Worm (Caenorhabditis elegans) whole organism, L3 larva: ENCODE data around the gene T05A1.5.

ENCODE experiments used
- R02D3.7 ChIP-seq: fragments of 150-350 bp; optimal IDR thresholded peaks from 2 replicates; lab custom pipeline; 2014; ENCODE audit warnings: missing biosample characterization, missing genetic modification characterization
- ZK546.5 ChIP-seq: sonication (generic microtip); optimal IDR thresholded peaks from 2 replicates; lab custom pipeline; 2017; ENCODE audit warnings: missing biosample characterization, missing genetic modification characterization
- aly-2 ChIP-seq: fragments of 150-350 bp; optimal IDR thresholded peaks from 2 replicates; lab custom pipeline; 2014; ENCODE audit warnings: missing biosample characterization, missing genetic modification characterization
- ceh-16 ChIP-seq: sonication (generic microtip); optimal IDR thresholded peaks from 2 replicates; lab custom pipeline; 2017; ENCODE audit warnings: missing biosample characterization, missing genetic modification characterization
- ceh-28 ChIP-seq: fragments of 150-350 bp; optimal IDR thresholded peaks from 2 replicates; lab custom pipeline; 2014; ENCODE audit warnings: missing biosample characterization, missing genetic modification reagents, missing genetic modification characterization
- ceh-9 ChIP-seq: sonication (generic microtip); optimal IDR thresholded peaks from 2 replicates; lab custom pipeline; 2018; ENCODE audit warnings: missing biosample characterization, missing genetic modification characterization
- daf-12 ChIP-seq: fragments of 150-350 bp; optimal IDR thresholded peaks from 2 replicates; lab custom pipeline; 2014; ENCODE audit warnings: missing biosample characterization, missing genetic modification reagents, missing genetic modification characterization
- egl-27 ChIP-seq: sonication (generic microtip); optimal IDR thresholded peaks from 4 replicates; lab custom pipeline; 2017; ENCODE audit warnings: missing biosample characterization, missing genetic modification reagents, missing genetic modification characterization
- egl-5 ChIP-seq: fragments of 150-350 bp; optimal IDR thresholded peaks from 2 replicates; lab custom pipeline; 2017; ENCODE audit warnings: missing biosample characterization, missing genetic modification reagents, missing genetic modification characterization, inconsistent platforms
- elt-1 ChIP-seq: fragments of 150-350 bp; optimal IDR thresholded peaks from 2 replicates; lab custom pipeline; 2014; ENCODE audit warnings: missing biosample characterization, missing genetic modification characterization
- elt-3 ChIP-seq, 3 experiments: fragments of 150-350 bp in 1 of 3; sonication (generic microtip) in 2 of 3; optimal IDR thresholded peaks; 2 replicates in 2 of 3; 4 replicates in 1 of 3; lab custom pipeline; 2014 to 2017; ENCODE audit warnings: missing biosample characterization in 3 of 3, missing genetic modification characterization in 3 of 3
- fkh-10 ChIP-seq: sonication (generic microtip); optimal IDR thresholded peaks from 2 replicates; lab custom pipeline; 2017; ENCODE audit warnings: missing biosample characterization, missing genetic modification reagents, missing genetic modification characterization
- fkh-2 ChIP-seq: fragments of 150-350 bp; optimal IDR thresholded peaks from 2 replicates; lab custom pipeline; 2014; ENCODE audit warnings: missing biosample characterization, missing genetic modification reagents, missing genetic modification characterization
- jun-1 ChIP-seq: fragments of 150-350 bp; optimal IDR thresholded peaks from 2 replicates; lab custom pipeline; 2014; ENCODE audit warnings: missing biosample characterization, missing genetic modification reagents, missing genetic modification characterization
- lin-15B ChIP-seq: fragments of 150-350 bp; optimal IDR thresholded peaks from 2 replicates; lab custom pipeline; 2014; ENCODE audit warnings: missing biosample characterization, missing genetic modification characterization
- lsy-12 ChIP-seq: sonication (generic microtip); optimal IDR thresholded peaks from 2 replicates; lab custom pipeline; 2016; ENCODE audit warnings: mild to moderate bottlenecking, missing genetic modification characterization, missing compliant biosample characterization
- mdl-1 ChIP-seq: fragments of 150-350 bp; optimal IDR thresholded peaks from 2 replicates; lab custom pipeline; 2014; ENCODE audit warnings: missing biosample characterization, missing genetic modification characterization
- mml-1 ChIP-seq: fragments of 150-350 bp; sonication (generic microtip); optimal IDR thresholded peaks from 3 replicates; lab custom pipeline; 2014; ENCODE audit warnings: missing biosample characterization, missing genetic modification characterization
- nfya-1 ChIP-seq: sonication (generic microtip); optimal IDR thresholded peaks from 2 replicates; lab custom pipeline; 2017; ENCODE audit warnings: missing genetic modification characterization, mild to moderate bottlenecking, missing compliant biosample characterization, antibody characterized with exemption, moderate library complexity; ENCODE audit not compliant: insufficient read depth
- nhr-11 ChIP-seq: fragments of 150-350 bp; optimal IDR thresholded peaks from 2 replicates; lab custom pipeline; 2014; ENCODE audit warnings: missing biosample characterization, missing genetic modification characterization
- nhr-12 ChIP-seq: fragments of 150-350 bp; optimal IDR thresholded peaks from 2 replicates; lab custom pipeline; 2014; ENCODE audit warnings: missing biosample characterization, missing genetic modification characterization
- nhr-237 ChIP-seq: fragments of 150-350 bp; optimal IDR thresholded peaks from 2 replicates; lab custom pipeline; 2014; ENCODE audit warnings: missing biosample characterization, missing genetic modification characterization
- nhr-25 ChIP-seq: sonication (generic microtip); optimal IDR thresholded peaks from 2 replicates; lab custom pipeline; 2017; ENCODE audit warnings: missing biosample characterization, missing genetic modification characterization
- nhr-28 ChIP-seq: fragments of 150-350 bp; optimal IDR thresholded peaks from 2 replicates; lab custom pipeline; 2014; ENCODE audit warnings: missing biosample characterization, missing genetic modification characterization
- nhr-43 ChIP-seq: sonication (generic microtip); optimal IDR thresholded peaks from 2 replicates; lab custom pipeline; 2016; ENCODE audit warnings: mild to moderate bottlenecking, missing genetic modification characterization, missing compliant biosample characterization; ENCODE audit not compliant: poor library complexity, severe bottlenecking
- nhr-67 ChIP-seq: fragments of 150-350 bp; optimal IDR thresholded peaks from 2 replicates; lab custom pipeline; 2014; ENCODE audit warnings: missing biosample characterization, missing genetic modification characterization
- nhr-76 ChIP-seq: fragments of 150-350 bp; sonication (generic microtip); optimal IDR thresholded peaks from 5 replicates; lab custom pipeline; 2014; ENCODE audit warnings: missing biosample characterization, missing genetic modification characterization
- nhr-77 ChIP-seq: fragments of 150-350 bp; optimal IDR thresholded peaks from 2 replicates; lab custom pipeline; 2014; ENCODE audit warnings: missing biosample characterization, missing genetic modification characterization
- pha-4 ChIP-seq: fragments of 150-350 bp; optimal IDR thresholded peaks from 2 replicates; lab custom pipeline; 2014; ENCODE audit warnings: missing biosample characterization, missing genetic modification reagents, missing genetic modification characterization
- pqm-1 ChIP-seq: fragments of 150-350 bp; optimal IDR thresholded peaks from 2 replicates; lab custom pipeline; 2017; ENCODE audit warnings: missing biosample characterization, missing genetic modification characterization, inconsistent platforms
- sea-2 ChIP-seq: fragments of 150-350 bp; sonication (generic microtip); optimal IDR thresholded peaks from 4 replicates; lab custom pipeline; 2014; ENCODE audit warnings: missing biosample characterization, missing genetic modification reagents, missing genetic modification characterization
- skn-1 ChIP-seq: fragments of 150-350 bp; optimal IDR thresholded peaks from 2 replicates; lab custom pipeline; 2014; ENCODE audit warnings: missing biosample characterization, missing genetic modification characterization
- snpc-4 ChIP-seq: fragments of 150-350 bp; optimal IDR thresholded peaks from 2 replicates; lab custom pipeline; 2014; ENCODE audit warnings: missing biosample characterization, missing genetic modification characterization
- tbx-2 ChIP-seq: sonication (generic microtip); optimal IDR thresholded peaks from 2 replicates; lab custom pipeline; 2016; ENCODE audit warnings: mild to moderate bottlenecking, missing genetic modification characterization, missing compliant biosample characterization
- unc-39 ChIP-seq: sonication (generic microtip); optimal IDR thresholded peaks from 4 replicates; lab custom pipeline; 2017; ENCODE audit warnings: missing biosample characterization, missing genetic modification characterization
- zag-1 ChIP-seq: fragments of 150-350 bp; optimal IDR thresholded peaks from 2 replicates; lab custom pipeline; 2014; ENCODE audit warnings: missing biosample characterization, missing genetic modification characterization
- ztf-4 ChIP-seq: fragments of 150-350 bp; optimal IDR thresholded peaks from 2 replicates; lab custom pipeline; 2014; ENCODE audit warnings: missing biosample characterization, missing genetic modification characterization

T05A1.5 gene

ce11 chrIV:9545986-9546385 is at the start of gene T05A1.5:
Gene T05A1.5, plus strand, starts transcription at chrIV:9546286.
- TF ChIP-seq pha-4 (tag; lab: Kevin White, UChicago) (no peak), fkh-2 (tag; lab: Kevin White, UChicago) (no peak), lsy-12 (no peak), ceh-16 (no peak), ceh-9 (tag; lab: Kevin White, UChicago) (no peak), lin-15B (tag; lab: Kevin White, UChicago) (no peak), mml-1 (no peak), R02D3.7 (tag; lab: Kevin White, UChicago) (no peak), ztf-4 (tag; lab: Kevin White, UChicago) (no peak)
- TF ChIP-seq, all 47 proteins: peak for 0

- TF ChIP-seq ceh-16 (no peak), nhr-67 (tag; lab: Kevin White, UChicago) (no peak), unc-39 (tag; lab: Kevin White, UChicago) (no peak), nhr-25 (tag; lab: Kevin White, UChicago) (no peak), elt-3 (tag; optimal IDR thresholded peaks at IDR 0.05; lab: Kevin White, UChicago) (no peak), nhr-77 (tag; lab: Kevin White, UChicago) (no peak), nhr-237 (no peak), nfya-1 (tag; lab: Kevin White, UChicago) (no peak), ceh-28 (tag; lab: Kevin White, UChicago) (no peak), nhr-28 (tag; lab: Kevin White, UChicago) (no peak), egl-27 (tag; lab: Kevin White, UChicago) (no peak), nhr-11 (tag; lab: Kevin White, UChicago) (no peak), aly-2 (tag; lab: Kevin White, UChicago) (no peak), elt-1 (no peak)
Observed at ce11 chrIV:9496306-9496705, 49.8 kb upstream of the T05A1.5 start, which contains the start of gene sru-3. Gene sru-3, plus strand, starts transcription at chrIV:9496606.

DNA sequence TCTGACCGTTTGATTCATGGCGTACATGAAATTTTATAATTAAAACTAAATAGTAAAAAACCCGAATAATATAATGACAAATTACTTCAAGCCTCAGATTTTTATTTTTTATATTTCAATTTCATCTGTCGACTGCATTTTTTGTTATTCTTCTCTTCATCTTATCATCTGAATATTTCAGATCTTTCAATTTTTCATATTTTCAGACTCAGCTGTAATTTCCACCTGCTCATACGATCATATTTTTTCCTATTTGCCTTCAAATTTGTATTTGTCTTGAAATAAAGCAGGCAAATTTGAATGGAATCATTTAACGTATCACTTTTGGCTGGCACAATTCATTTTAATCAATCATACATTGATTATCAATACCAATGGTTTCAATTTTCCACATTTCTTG is 48.0 kb upstream of the T05A1.5 start, which contains the start of gene sru-4:
Gene sru-4 (plus strand): TSS at position 301 of the 400 bp plus-strand sequence.
- no peak for TF ChIP-seq egl-5 (tag; lab: Kevin White, UChicago)
- TF ChIP-seq daf-12 = no peak
- TF ChIP-seq lsy-12 = no peak
- TF ChIP-seq fkh-10 (GFP tag; lab: Kevin White, UChicago) = no peak
- TF ChIP-seq mdl-1 (tag; lab: Kevin White, UChicago) = no peak
- no peak for TF ChIP-seq pqm-1 (tag; lab: Kevin White, UChicago)
- TF ChIP-seq lin-15B (tag; lab: Kevin White, UChicago) = no peak
- TF ChIP-seq tbx-2 (tag; lab: Kevin White, UChicago) = no peak
- no peak for TF ChIP-seq nhr-76 (tag; lab: Kevin White, UChicago)
- no peak for TF ChIP-seq jun-1 (tag; lab: Kevin White, UChicago)
- TF ChIP-seq aly-2 (tag; lab: Kevin White, UChicago) = no peak
- TF ChIP-seq ZK546.5 (tag; lab: Kevin White, UChicago) = no peak
- no peak for TF ChIP-seq zag-1 (tag; lab: Kevin White, UChicago)
- TF ChIP-seq nhr-67 (tag; lab: Kevin White, UChicago) = no peak
- no peak for TF ChIP-seq unc-39 (tag; lab: Kevin White, UChicago)
- TF ChIP-seq nhr-25 (tag; lab: Kevin White, UChicago) = no peak
- TF ChIP-seq sea-2 (GFP tag; lab: Kevin White, UChicago) = no peak
- no peak for TF ChIP-seq elt-1
- no peak for TF ChIP-seq nhr-77 (tag; lab: Kevin White, UChicago)
- TF ChIP-seq, all 47 proteins: peak for 0

DNA sequence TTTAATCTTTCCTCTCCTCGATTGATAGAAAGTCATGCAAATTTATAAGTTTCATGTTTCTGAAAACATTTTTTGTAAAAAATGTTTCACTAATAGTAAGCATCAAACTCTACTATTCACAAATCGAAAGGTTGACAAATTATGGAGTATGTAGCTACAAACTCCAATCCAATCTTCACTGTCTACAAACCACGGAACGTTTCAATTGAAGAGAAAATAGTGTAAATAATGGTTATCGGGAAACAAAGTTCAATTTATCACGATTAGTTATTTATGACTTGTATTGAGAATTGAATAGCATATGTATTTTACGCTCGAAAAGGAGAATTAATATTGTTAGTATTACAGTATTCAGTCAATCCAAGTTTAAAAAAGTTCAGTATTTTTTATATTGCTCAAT is 46.5 kb upstream of the T05A1.5 start:
- no peak for TF ChIP-seq nhr-28 (tag; lab: Kevin White, UChicago)
- TF ChIP-seq sea-2 (GFP tag; lab: Kevin White, UChicago) = no peak
- no peak for TF ChIP-seq egl-5 (tag; lab: Kevin White, UChicago)
- TF ChIP-seq nhr-237 = no peak
- TF ChIP-seq nhr-76 (tag; lab: Kevin White, UChicago) = no peak
- TF ChIP-seq nhr-12 (tag; lab: Kevin White, UChicago) = no peak
- no peak for TF ChIP-seq snpc-4 (tag; lab: Kevin White, UChicago)
- TF ChIP-seq ZK546.5 (tag; lab: Kevin White, UChicago) = no peak
- TF ChIP-seq mml-1 = no peak
- TF ChIP-seq nhr-43 (tag; lab: Kevin White, UChicago) = no peak
- TF ChIP-seq nhr-67 (tag; lab: Kevin White, UChicago) = no peak
- TF ChIP-seq R02D3.7 (tag; lab: Kevin White, UChicago) = no peak
- no peak for TF ChIP-seq nhr-11 (tag; lab: Kevin White, UChicago)
- TF ChIP-seq elt-1 = no peak
- TF ChIP-seq skn-1 = no peak
